Fruit fly (Drosophila melanogaster) whole organism, embryonic: ENCODE measurements around the gene Glg1.

ENCODE experiments used
- Bdp1 ChIP-seq: fragments of 200-800 bp; sonication (Bioruptor generic); optimal IDR thresholded peaks from 3 replicates; lab custom pipeline; 2016; ENCODE audit warnings: missing biosample characterization, missing genetic modification characterization
- CG12744 ChIP-seq: fragments of 200-800 bp; sonication (Bioruptor generic); optimal IDR thresholded peaks from 2 replicates; lab custom pipeline; 2016; ENCODE audit warnings: missing biosample characterization, missing genetic modification characterization
- CG2202 ChIP-seq: fragments of 200-800 bp; sonication (Bioruptor generic); optimal IDR thresholded peaks from 2 replicates; lab custom pipeline; 2018; ENCODE audit warnings: missing biosample characterization, mild to moderate bottlenecking, missing genetic modification characterization
- CG2712 ChIP-seq: fragments of 200-800 bp; optimal IDR thresholded peaks from 3 replicates; lab custom pipeline; 2019; ENCODE audit warnings: missing biosample characterization, mild to moderate bottlenecking, missing genetic modification characterization, moderate library complexity
- CG32772 ChIP-seq: fragments of 200-800 bp; sonication (Bioruptor generic); IDR thresholded peaks from 2 replicates; pipeline ENCODE4 v1.3.6; 2022; ENCODE audit warnings: missing biosample characterization, missing genetic modification characterization
- Poxn ChIP-seq: fragments of 200-800 bp; sonication (Bioruptor generic); IDR thresholded peaks from 2 replicates; pipeline ENCODE4 v1.3.6; 2022; ENCODE audit warnings: missing biosample characterization, missing genetic modification characterization
- jigr1 ChIP-seq: fragments of 200-800 bp; sonication (Bioruptor generic); IDR thresholded peaks from 3 replicates; pipeline ENCODE4 v1.3.6; 2022; ENCODE audit warnings: missing biosample characterization, missing genetic modification characterization
- nerfin-2 ChIP-seq: fragments of 200-800 bp; sonication (Bioruptor generic); IDR thresholded peaks from 2 replicates; pipeline ENCODE4 v1.3.6; 2022; ENCODE audit warnings: missing biosample characterization, missing genetic modification characterization; ENCODE audit not compliant: partially characterized antibody

dm6 chr3L:21483837-21484236, 23.5 kb downstream of the Glg1 start:
- peak; percentile 47 for TF ChIP-seq CG2712 (tag; lab: Kevin White, UChicago)
- no peak for TF ChIP-seq CG2202 (tag; lab: Kevin White, UChicago)
- TF ChIP-seq CG12744 (GFP tag; lab: Kevin White, UChicago): peak; percentile 1
- TF ChIP-seq nerfin-2 (GFP tag; lab: Robert Waterston, UW): no peak
- no peak for TF ChIP-seq Poxn (GFP tag; lab: Robert Waterston, UW)
- no peak for TF ChIP-seq jigr1
- TF ChIP-seq Bdp1 (GFP tag; lab: Kevin White, UChicago): no peak
- TF ChIP-seq CG32772 (GFP tag; lab: Robert Waterston, UW): no peak
